Worm (Caenorhabditis elegans) whole organism, L1 larva: ENCODE results near the gene ttr-6.

Source experiments
- C16A3.4 ChIP-seq: fragments of 150-350 bp; optimal IDR thresholded peaks from 2 replicates; lab custom pipeline; 2014; ENCODE audit warnings: missing biosample characterization, missing genetic modification characterization
- alr-1 ChIP-seq: fragments of 200-800 bp; sonication (Bioruptor generic); optimal IDR thresholded peaks from 2 replicates; lab custom pipeline; 2018; ENCODE audit warnings: borderline replicate concordance, mild to moderate bottlenecking, missing genetic modification characterization, missing compliant biosample characterization
- ama-1 ChIP-seq: fragments of 150-350 bp; optimal IDR thresholded peaks from 2 replicates; lab custom pipeline; 2014
- blmp-1 ChIP-seq: fragments of 150-350 bp; optimal IDR thresholded peaks from 2 replicates; lab custom pipeline; 2014; ENCODE audit warnings: missing biosample characterization, missing genetic modification characterization
- ceh-63 ChIP-seq: fragments of 200-800 bp; sonication (Bioruptor generic); optimal IDR thresholded peaks from 2 replicates; lab custom pipeline; 2018; ENCODE audit warnings: mild to moderate bottlenecking, missing genetic modification characterization, missing compliant biosample characterization
- ceh-88 ChIP-seq: fragments of 200-800 bp; sonication (Bioruptor generic); IDR thresholded peaks from 2 replicates; pipeline ENCODE4 v1.3.6; 2022; ENCODE audit warnings: missing genetic modification characterization, missing compliant biosample characterization
- ces-1 ChIP-seq: fragments of 150-350 bp; optimal IDR thresholded peaks from 2 replicates; lab custom pipeline; 2014; ENCODE audit warnings: missing biosample characterization, missing genetic modification reagents, missing genetic modification characterization
- dpl-1 ChIP-seq, 3 experiments: fragments of 150-350 bp in 2 of 3; sonication (generic microtip) in 1 of 3; optimal IDR thresholded peaks; 2 replicates each; lab custom pipeline; 2014 to 2017; ENCODE audit warnings: missing biosample characterization in 3 of 3, missing genetic modification characterization in 3 of 3, missing genetic modification reagents in 3 of 3
- efl-1 ChIP-seq, 4 experiments: fragments of 150-350 bp; optimal IDR thresholded peaks in 3 of 4; peaks in 1 of 4; 1 replicate in 1 of 4; 2 replicates in 3 of 4; lab custom pipeline; 2014; ENCODE audit warnings: missing biosample characterization in 2 of 4, missing genetic modification characterization in 2 of 4, missing genetic modification reagents in 2 of 4
- egl-13 ChIP-seq: sonication (generic microtip); optimal IDR thresholded peaks from 2 replicates; lab custom pipeline; 2016; ENCODE audit warnings: missing genotype, missing genetic modification reagents, missing genetic modification characterization, missing compliant biosample characterization
- elt-2 ChIP-seq: sonication (generic microtip); optimal IDR thresholded peaks from 2 replicates; lab custom pipeline; 2016; ENCODE audit warnings: missing genetic modification characterization, mild to moderate bottlenecking, inconsistent platforms, missing compliant biosample characterization, missing genetic modification reagents
- elt-3 ChIP-seq, 6 experiments: fragments of 150-350 bp in 1 of 6; sonication (generic microtip); optimal IDR thresholded peaks; 2 replicates each; lab custom pipeline; 2017 to 2018; ENCODE audit warnings: missing biosample characterization in 6 of 6, missing genetic modification characterization in 6 of 6, inconsistent platforms in 1 of 6
- fkh-4 ChIP-seq: sonication (generic microtip); optimal IDR thresholded peaks from 2 replicates; lab custom pipeline; 2016; ENCODE audit warnings: missing compliant biosample characterization, missing genetic modification characterization, borderline replicate concordance
- hlh-17 ChIP-seq: fragments of 200-800 bp; sonication (Bioruptor generic); optimal IDR thresholded peaks from 2 replicates; lab custom pipeline; 2018; ENCODE audit warnings: missing genetic modification characterization, mild to moderate bottlenecking, missing compliant biosample characterization, moderate library complexity, borderline replicate concordance
- hpl-2 ChIP-seq: fragments of 150-350 bp; optimal IDR thresholded peaks from 2 replicates; lab custom pipeline; 2014; ENCODE audit warnings: missing biosample characterization, missing genetic modification reagents, missing genetic modification characterization
- isw-1 ChIP-seq: fragments of 200-800 bp; sonication (Bioruptor generic); IDR thresholded peaks from 2 replicates; pipeline ENCODE4 v1.3.6; 2022; ENCODE audit warnings: missing genetic modification characterization, missing compliant biosample characterization
- lin-13 ChIP-seq: fragments of 150-350 bp; optimal IDR thresholded peaks from 2 replicates; lab custom pipeline; 2014; ENCODE audit warnings: missing biosample characterization, missing genetic modification reagents, missing genetic modification characterization
- lin-14 ChIP-seq: fragments of 200-800 bp; sonication (Bioruptor generic); optimal IDR thresholded peaks from 2 replicates; lab custom pipeline; 2018; ENCODE audit warnings: mild to moderate bottlenecking, missing genetic modification characterization, moderate library complexity, missing compliant biosample characterization
- lin-15B ChIP-seq: fragments of 150-350 bp; sonication (generic microtip); optimal IDR thresholded peaks from 3 replicates; lab custom pipeline; 2014; ENCODE audit warnings: missing biosample characterization, missing genetic modification characterization
- lin-35 ChIP-seq, 2 experiments: fragments of 150-350 bp; optimal IDR thresholded peaks; 2 replicates each; lab custom pipeline; 2014; ENCODE audit warnings: missing biosample characterization in 2 of 2, missing genetic modification characterization in 2 of 2, missing genetic modification reagents in 2 of 2
- lir-3 ChIP-seq: sonication (generic microtip); optimal IDR thresholded peaks from 2 replicates; lab custom pipeline; 2016; ENCODE audit warnings: mild to moderate bottlenecking, missing genetic modification characterization, moderate library complexity, missing compliant biosample characterization; ENCODE audit not compliant: poor library complexity
- lsy-2 ChIP-seq, 2 experiments: fragments of 150-350 bp; optimal IDR thresholded peaks; 2 replicates each; lab custom pipeline; 2014; ENCODE audit warnings: missing biosample characterization in 2 of 2, missing genetic modification characterization in 2 of 2
- mef-2 ChIP-seq: fragments of 150-350 bp; optimal IDR thresholded peaks from 2 replicates; lab custom pipeline; 2014; ENCODE audit warnings: missing biosample characterization, missing genetic modification characterization
- nhr-12 ChIP-seq: sonication (generic microtip); optimal IDR thresholded peaks from 2 replicates; lab custom pipeline; 2017; ENCODE audit warnings: missing biosample characterization, missing genetic modification characterization
- nhr-19 ChIP-seq: fragments of 200-800 bp; sonication (Bioruptor generic); conservative IDR thresholded peaks from 2 replicates; pipeline ENCODE4 v1.3.6; 2022; ENCODE audit warnings: missing genetic modification characterization, missing compliant biosample characterization
- nhr-20 ChIP-seq: sonication (generic microtip); optimal IDR thresholded peaks from 2 replicates; lab custom pipeline; 2016; ENCODE audit warnings: mild to moderate bottlenecking, missing genetic modification characterization, missing compliant biosample characterization
- nhr-28 ChIP-seq: fragments of 150-350 bp; optimal IDR thresholded peaks from 2 replicates; lab custom pipeline; 2014; ENCODE audit warnings: missing biosample characterization, missing genetic modification characterization
- nhr-47 ChIP-seq: sonication (generic microtip); optimal IDR thresholded peaks from 2 replicates; lab custom pipeline; 2016; ENCODE audit warnings: mild to moderate bottlenecking, missing genetic modification characterization, moderate library complexity, missing compliant biosample characterization
- nhr-71 ChIP-seq: sonication (generic microtip); optimal IDR thresholded peaks from 2 replicates; lab custom pipeline; 2016; ENCODE audit warnings: mild to moderate bottlenecking, missing genetic modification characterization, moderate library complexity, missing compliant biosample characterization
- nhr-85 ChIP-seq: sonication (generic microtip); peaks from one replicate; lab custom pipeline; 2016; ENCODE audit warnings: missing genetic modification characterization, inconsistent platforms, missing compliant biosample characterization
- nhr-90 ChIP-seq: sonication (generic microtip); optimal IDR thresholded peaks from 2 replicates; lab custom pipeline; 2016; ENCODE audit warnings: mild to moderate bottlenecking, missing genetic modification characterization, missing compliant biosample characterization; ENCODE audit not compliant: poor library complexity
- pag-3 ChIP-seq: sonication (generic microtip); optimal IDR thresholded peaks from 2 replicates; lab custom pipeline; 2017; ENCODE audit warnings: missing genetic modification characterization, mild to moderate bottlenecking, missing compliant biosample characterization, antibody characterized with exemption, borderline replicate concordance; ENCODE audit not compliant: insufficient read depth
- rnt-1 ChIP-seq: sonication (generic microtip); optimal IDR thresholded peaks from 2 replicates; lab custom pipeline; 2016; ENCODE audit warnings: mild to moderate bottlenecking, missing genetic modification characterization, moderate library complexity, missing compliant biosample characterization
- snpc-4 ChIP-seq: fragments of 150-350 bp; optimal IDR thresholded peaks from 2 replicates; lab custom pipeline; 2014; ENCODE audit warnings: missing biosample characterization, missing genetic modification characterization
- snu-23 ChIP-seq: sonication (generic microtip); optimal IDR thresholded peaks from 2 replicates; lab custom pipeline; 2016; ENCODE audit warnings: missing genetic modification characterization, missing compliant biosample characterization
- swsn-7 ChIP-seq: sonication (generic microtip); optimal IDR thresholded peaks from 2 replicates; lab custom pipeline; 2016; ENCODE audit warnings: missing genetic modification characterization, missing compliant biosample characterization
- tbx-2 ChIP-seq: sonication (generic microtip); optimal IDR thresholded peaks from 2 replicates; lab custom pipeline; 2016; ENCODE audit warnings: missing genetic modification characterization, missing compliant biosample characterization
- unc-30 ChIP-seq: sonication (generic microtip); optimal IDR thresholded peaks from 2 replicates; lab custom pipeline; 2017; ENCODE audit warnings: missing biosample characterization, missing genetic modification characterization
- unc-98 ChIP-seq: fragments of 200-800 bp; sonication (Bioruptor generic); IDR thresholded peaks from 2 replicates; pipeline ENCODE4 v1.3.6; 2022; ENCODE audit warnings: missing genetic modification characterization, missing compliant biosample characterization
- ztf-4 ChIP-seq: fragments of 150-350 bp; optimal IDR thresholded peaks from 2 replicates; lab custom pipeline; 2014; ENCODE audit warnings: missing biosample characterization, missing genetic modification characterization

The ttr-6 gene

DNA sequence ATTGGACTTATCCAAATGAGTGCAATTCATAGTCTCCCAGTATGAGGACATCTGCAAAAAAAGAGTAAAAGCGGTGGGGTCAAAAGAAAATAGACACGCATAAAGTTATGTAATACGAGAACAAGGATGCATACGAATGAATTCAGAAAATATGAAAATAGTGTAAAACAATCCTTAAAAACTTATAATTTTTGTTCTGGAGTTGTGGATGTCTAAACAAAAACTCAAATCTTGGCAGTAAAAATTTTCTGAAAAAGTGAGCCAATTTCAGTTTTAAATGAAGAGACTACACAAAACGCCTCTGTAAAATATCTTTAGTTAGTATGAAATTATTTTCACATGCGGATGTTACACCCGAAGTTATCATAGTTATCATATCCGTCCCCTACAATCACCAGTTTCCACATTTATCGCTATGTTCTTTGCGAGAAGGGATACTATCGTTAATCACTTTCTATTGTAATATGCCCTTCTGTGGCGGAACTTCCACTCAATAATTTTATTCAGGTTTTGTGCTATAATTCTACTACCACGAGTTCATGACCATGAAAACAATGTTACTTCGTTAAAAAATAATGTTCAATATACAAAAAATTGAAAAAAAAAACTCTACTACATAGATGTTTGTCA is 43.8 kb upstream of the ttr-6 start, which contains the start of gene nhr-120:
Gene nhr-120 (minus strand): TSS at position 51 of the 630 bp plus-strand sequence.
- TF ChIP-seq hlh-17 (GFP tag; lab: Kevin White, UChicago) (no peak), efl-1 (optimal IDR thresholded peaks at IDR 0.05; lab: Kevin White, UChicago) (no peak), efl-1 (GFP tag; optimal IDR thresholded peaks at IDR 0.05 in 1 of 2; lab: Kevin White, UChicago) (peak in 1 of 2 experiments; percentile 46), blmp-1 (tag; lab: Kevin White, UChicago) (peak; percentile 70), elt-3 (tag; optimal IDR thresholded peaks at IDR 0.05; lab: Kevin White, UChicago) (peak in 1 of 6 experiments; percentile 57)
- TF ChIP-seq, all 84 proteins: peak for 3

DNA sequence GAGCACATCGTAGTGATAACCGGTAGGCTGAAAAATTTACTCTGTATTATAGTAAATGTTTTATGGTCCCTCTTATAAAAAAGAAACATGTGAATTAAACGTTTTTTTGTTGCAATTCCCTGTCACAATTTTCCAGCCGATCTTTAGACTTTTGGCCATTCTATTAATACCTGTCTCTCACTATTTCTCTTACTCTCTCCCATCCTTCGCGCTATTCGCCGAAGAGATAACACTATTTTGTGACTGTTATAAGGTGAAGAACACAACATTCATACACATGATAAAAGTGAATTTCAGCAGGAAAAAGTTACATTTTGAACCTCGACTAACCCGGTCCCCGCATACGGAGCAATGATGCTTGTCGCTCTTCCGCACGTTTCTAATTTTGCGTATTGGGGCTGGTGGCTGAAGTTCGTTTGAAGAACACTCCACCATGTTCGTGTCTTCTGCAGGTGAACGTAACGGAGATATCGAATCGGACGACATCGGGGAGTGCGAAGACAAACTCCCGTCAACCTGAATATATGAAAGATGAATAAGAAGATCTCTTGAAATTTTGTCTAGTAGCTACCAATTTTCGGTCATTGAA is 42.2 kb upstream of the ttr-6 start:
- TF ChIP-seq nhr-19 (GFP tag; lab: Robert Waterston, UW), result peak; percentile 34; the same call in 1 of the 2 replicates
- TF ChIP-seq nhr-90 (tag; lab: Kevin White, UChicago), result peak; percentile 31
- TF ChIP-seq elt-2 (tag; lab: Kevin White, UChicago), result peak; percentile 50
- no peak for TF ChIP-seq lin-13 (GFP tag; lab: Kevin White, UChicago)
- no peak for TF ChIP-seq rnt-1 (tag; lab: Kevin White, UChicago)
- TF ChIP-seq nhr-47, result no peak
- peak in 2 of 6 experiments; percentile 35 to 80 for TF ChIP-seq elt-3 (tag; optimal IDR thresholded peaks at IDR 0.05; lab: Kevin White, UChicago)
- TF ChIP-seq hpl-2 (GFP tag; lab: Kevin White, UChicago), result no peak
- peak; percentile 17 for TF ChIP-seq tbx-2
- TF ChIP-seq nhr-85 (tag; lab: Kevin White, UChicago), result peak; percentile 82
- no peak for TF ChIP-seq ama-1 (lab: Kevin White, UChicago)
- peak; percentile 56 for TF ChIP-seq lin-14 (GFP tag; lab: Kevin White, UChicago)
- TF ChIP-seq snpc-4 (tag; lab: Kevin White, UChicago), result no peak
- peak; percentile 73 for TF ChIP-seq blmp-1 (tag; lab: Kevin White, UChicago)
- TF ChIP-seq fkh-4 (tag; lab: Kevin White, UChicago), result no peak
- peak; percentile 50 for TF ChIP-seq nhr-71 (tag; lab: Kevin White, UChicago)
- TF ChIP-seq snu-23 (GFP tag; lab: Kevin White, UChicago), result peak; percentile 50
- peak; percentile 71 for TF ChIP-seq nhr-20 (tag; lab: Kevin White, UChicago)
- peak in 1 of 2 experiments; percentile 52 for TF ChIP-seq lin-35 (GFP tag; optimal IDR thresholded peaks at IDR 0.05; lab: Kevin White, UChicago)
- no peak for TF ChIP-seq ceh-88 (GFP tag; lab: Robert Waterston, UW)
- peak in 1 of 2 experiments; percentile 4 for TF ChIP-seq lsy-2 (tag; optimal IDR thresholded peaks at IDR 0.05; lab: Kevin White, UChicago)

DNA sequence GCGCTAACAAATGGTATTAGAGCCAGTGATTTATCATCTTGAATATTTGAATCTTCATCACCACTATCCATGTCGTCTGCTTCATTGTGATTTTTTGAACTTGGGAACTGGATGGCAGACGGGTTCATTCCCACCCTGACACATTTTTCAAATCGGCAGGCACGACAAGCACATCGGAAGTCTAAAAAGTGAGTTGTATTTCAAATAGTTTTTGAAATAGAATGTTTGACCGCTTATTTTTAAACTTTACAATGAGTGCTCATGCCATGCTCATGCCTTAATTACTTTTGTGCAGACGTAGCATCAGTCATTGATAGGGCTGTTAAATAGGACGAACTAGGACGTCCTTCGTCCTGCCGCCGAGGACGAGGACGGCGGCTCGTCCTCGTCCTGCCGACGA is 41.0 kb upstream of the ttr-6 start:
- TF ChIP-seq mef-2 (tag; lab: Kevin White, UChicago), result no peak
- TF ChIP-seq nhr-12, result no peak
- no peak for TF ChIP-seq dpl-1 (GFP tag; optimal IDR thresholded peaks at IDR 0.05; lab: Kevin White, UChicago)
- no peak for TF ChIP-seq C16A3.4 (tag; lab: Kevin White, UChicago)
- no peak for TF ChIP-seq unc-98 (GFP tag; lab: Robert Waterston, UW)
- TF ChIP-seq ceh-63 (GFP tag; lab: Kevin White, UChicago), result no peak
- TF ChIP-seq nhr-90 (tag; lab: Kevin White, UChicago), result no peak
- TF ChIP-seq egl-13 (tag; lab: Kevin White, UChicago), result no peak
- TF ChIP-seq isw-1 (GFP tag; lab: Robert Waterston, UW), result no peak
- no peak for TF ChIP-seq lin-15B (tag; lab: Kevin White, UChicago)
- TF ChIP-seq unc-30, result no peak
- TF ChIP-seq nhr-47, result no peak
- TF ChIP-seq alr-1 (tag; lab: Kevin White, UChicago), result no peak
- no peak for TF ChIP-seq swsn-7 (tag; lab: Kevin White, UChicago)
- no peak for TF ChIP-seq ces-1
- no peak for TF ChIP-seq pag-3
- no peak for TF ChIP-seq lir-3 (tag; lab: Kevin White, UChicago)
- TF ChIP-seq nhr-28, result no peak
- TF ChIP-seq ztf-4 (tag; lab: Kevin White, UChicago), result no peak
